Fruit fly (Drosophila melanogaster): ENCODE measurements around the gene CkIIbeta.
A peak's percentile ranks its signal among the peaks of the same experiment; 100 is the strongest.

Gene CkIIbeta

DNA sequence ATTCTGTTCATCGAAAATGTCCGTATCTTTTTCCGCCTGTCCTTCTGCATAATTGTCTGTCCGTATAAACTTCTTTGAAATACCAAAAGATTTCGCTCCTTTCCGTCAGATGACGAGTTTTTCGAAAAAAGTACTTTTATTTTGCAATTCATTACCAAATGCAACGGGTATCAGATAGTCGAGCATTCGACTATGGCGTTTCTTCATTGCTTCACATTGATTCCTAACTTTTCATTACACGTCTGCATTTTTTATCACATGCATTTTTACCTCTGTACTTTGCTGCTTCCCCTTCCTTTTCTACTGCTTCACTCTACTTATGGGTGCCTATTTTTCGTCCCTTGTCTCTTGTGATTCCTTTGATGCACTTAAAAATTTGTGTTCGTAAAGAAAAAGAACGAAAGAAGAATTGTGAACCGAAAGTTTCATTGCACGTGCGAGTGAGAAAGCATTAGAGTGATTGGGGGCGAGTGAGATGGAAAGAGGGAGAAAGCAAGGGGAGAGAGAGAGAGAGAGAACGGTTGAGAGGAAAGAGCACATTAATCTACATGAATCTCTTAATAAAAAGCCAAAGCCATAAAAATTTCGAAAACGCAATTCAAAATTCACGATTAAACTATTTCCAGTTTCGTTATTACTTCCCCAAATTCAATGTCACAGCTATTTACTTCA is 36.1 kb downstream of the CkIIbeta start:
- no peak for TF ChIP-seq noc (tag; optimal IDR thresholded peaks at IDR 0.05)

DNA sequence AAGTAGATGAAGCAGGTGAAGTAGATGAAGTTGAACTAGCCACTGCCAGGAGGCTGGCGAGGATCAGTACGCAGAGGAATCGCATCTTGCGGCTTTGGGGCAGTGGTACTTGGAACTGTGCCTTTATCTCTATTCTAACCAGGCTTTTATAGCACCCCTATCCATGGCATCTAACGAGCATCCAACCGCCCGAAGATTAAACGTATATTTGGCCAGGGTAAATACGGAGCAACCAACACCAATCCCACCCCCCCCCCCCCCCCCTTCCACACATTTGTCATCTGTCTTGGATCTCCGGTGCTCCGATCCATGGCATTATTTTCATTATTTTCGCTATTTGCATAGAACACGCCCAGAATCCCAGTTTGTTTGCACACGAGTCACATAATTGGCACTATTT is 45.6 kb downstream of the CkIIbeta start, which contains the start of gene CG15741:
Gene CG15741 (minus strand): TSS at position 101 of the 400 bp plus-strand sequence.
- TF ChIP-seq noc (tag; optimal IDR thresholded peaks at IDR 0.05): no peak

- no peak for TF ChIP-seq noc (tag; optimal IDR thresholded peaks at IDR 0.05)
Measured at dm6 chrX:11839308-11839707, 47.0 kb downstream of the CkIIbeta start, which contains the start of gene Cyp28c1. Cyp28c1 (plus strand) TSS chrX:11839608.

DNA sequence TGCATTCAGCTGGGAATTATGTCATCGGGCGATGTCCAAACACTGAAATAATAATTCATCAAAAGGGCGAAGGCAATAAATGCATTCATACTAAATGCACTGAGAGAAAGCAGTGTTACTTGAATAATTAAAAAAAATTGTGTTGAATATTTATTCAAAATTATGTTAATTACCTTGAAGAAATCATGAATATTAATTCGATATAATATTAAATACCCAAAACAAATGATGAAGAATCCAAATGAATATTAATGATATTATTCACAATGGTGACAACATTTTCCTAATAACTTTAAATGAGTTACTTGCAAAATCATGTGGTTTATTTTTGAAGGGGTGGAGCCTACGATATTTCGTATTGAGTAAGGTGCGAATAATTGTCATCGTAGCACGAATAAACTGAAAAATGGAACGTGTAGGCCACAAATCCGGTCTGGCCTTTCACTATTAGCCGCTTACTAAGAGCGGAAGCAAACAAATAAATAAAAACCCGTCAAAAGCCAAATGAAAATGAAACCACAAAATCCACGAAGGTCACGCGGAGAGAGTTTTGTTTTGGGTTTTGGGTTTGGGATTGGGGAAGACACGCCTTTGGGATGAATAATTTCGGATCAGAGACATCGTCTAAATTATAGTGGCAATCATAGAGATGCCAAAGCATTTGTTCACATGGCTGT is 49.5 kb downstream of the CkIIbeta start:
- no peak for TF ChIP-seq noc (tag; optimal IDR thresholded peaks at IDR 0.05)

DNA sequence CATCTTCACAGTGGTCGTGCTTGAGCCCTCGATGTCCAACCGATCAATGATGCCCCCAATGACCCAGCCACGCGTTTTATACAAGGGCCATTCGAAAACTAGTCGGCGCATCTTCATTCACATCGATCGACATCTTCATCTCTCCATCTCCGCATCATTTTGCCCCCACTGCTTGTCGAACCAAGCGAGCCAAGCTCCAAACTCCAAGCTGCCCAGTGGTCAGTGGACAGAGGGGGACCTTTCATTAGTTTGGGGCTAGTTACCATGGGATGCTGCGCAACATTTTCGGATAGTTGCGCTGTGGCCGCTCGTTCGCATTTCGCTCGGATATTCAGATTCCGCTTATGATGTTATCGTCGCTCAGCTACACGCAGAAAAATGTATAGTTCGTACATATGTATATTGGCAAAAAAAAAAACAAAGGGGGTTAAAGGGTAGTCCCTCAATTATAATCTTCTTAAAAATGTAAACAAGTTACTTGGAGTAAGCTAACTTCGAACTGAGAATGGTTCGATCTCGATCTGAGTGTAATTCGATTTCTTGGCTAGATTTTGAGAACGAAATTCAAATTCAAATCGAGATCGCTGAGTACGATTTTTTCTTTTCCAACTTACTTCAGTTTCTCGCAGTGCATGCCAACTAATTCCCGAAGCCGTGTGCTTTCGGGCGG is 53.9 kb downstream of the CkIIbeta start, which contains the start of gene CG15740:
Gene CG15740 (minus strand): TSS at position 51 of the 670 bp plus-strand sequence.
- no peak for TF ChIP-seq noc (tag; optimal IDR thresholded peaks at IDR 0.05)

- peak; percentile 35 for TF ChIP-seq noc (tag; optimal IDR thresholded peaks at IDR 0.05)
Measured at dm6 chrX:11848507-11849264, 56.4 kb downstream of the CkIIbeta start.

dm6 chrX:11849267-11849666 is 56.9 kb downstream of the CkIIbeta start:
- TF ChIP-seq noc (tag; optimal IDR thresholded peaks at IDR 0.05): no peak
